Fruit fly (Drosophila melanogaster): ENCODE data around the gene PSMG1.

The PSMG1 gene

DNA sequence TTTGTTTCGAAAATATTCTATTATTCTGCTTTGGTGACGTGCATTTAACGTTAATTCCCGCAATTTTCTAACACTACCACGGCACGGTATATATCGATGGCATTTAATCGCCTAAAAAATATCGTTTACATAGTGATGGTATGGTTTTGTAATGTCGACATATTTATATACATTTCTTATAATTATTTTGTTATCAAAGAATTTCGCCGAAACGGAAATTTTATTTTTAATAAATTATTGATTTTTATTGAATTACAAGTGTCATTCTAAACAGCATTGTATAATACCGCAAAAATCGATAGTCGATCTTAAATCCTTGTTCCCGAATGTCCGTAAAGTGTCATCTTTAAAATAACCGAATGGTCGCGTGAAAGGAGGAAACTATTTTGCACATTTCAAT lies 30.3 kb upstream of the PSMG1 start, which contains the start of the genes Sec20 and dgrn (continued):
- TF ChIP-seq CG8944 (GFP tag; optimal IDR thresholded peaks at IDR 0.05) (no peak), Usf (GFP tag; optimal IDR thresholded peaks at IDR 0.05) (no peak), CG9817 (tag; optimal IDR thresholded peaks at IDR 0.05) (peak; percentile 66), Doc2 (GFP tag; IDR thresholded peaks at IDR 0.05) (no peak), E2f1 (GFP tag; IDR thresholded peaks at IDR 0.05) (peak; percentile 42), CG16863 (GFP tag; optimal IDR thresholded peaks at IDR 0.05) (no peak), zen2 (GFP tag; IDR thresholded peaks at IDR 0.05; ENCODE audit: partially characterized antibody) (peak; percentile 90), kni (GFP tag; optimal IDR thresholded peaks at IDR 0.05) (no peak), cg (GFP tag; optimal IDR thresholded peaks at IDR 0.05) (no peak), bsh (GFP tag; optimal IDR thresholded peaks at IDR 0.05) (peak in 1 of 2 experiments; percentile 61), CHES-1-like (GFP tag; optimal IDR thresholded peaks at IDR 0.05) (peak; percentile 48), CG2678 (tag; optimal IDR thresholded peaks at IDR 0.05) (no peak), CG3995 (GFP tag; optimal IDR thresholded peaks at IDR 0.05) (peak; percentile 61), Stat92E (GFP tag; optimal IDR thresholded peaks at IDR 0.05) (peak in 1 of 3 experiments; percentile 69), pzg (GFP tag; optimal IDR thresholded peaks at IDR 0.05) (peak; percentile 77), dmrt11E (tag; optimal IDR thresholded peaks at IDR 0.05) (peak; percentile 75), Side (GFP tag; optimal IDR thresholded peaks at IDR 0.05) (no peak), Abd-B (GFP tag; optimal IDR thresholded peaks at IDR 0.05) (peak; percentile 60), CG12219 (GFP tag; optimal IDR thresholded peaks at IDR 0.05) (no peak), CG1603 (tag; optimal IDR thresholded peaks at IDR 0.05) (peak; percentile 41), Hand (GFP tag; optimal IDR thresholded peaks at IDR 0.05) (no peak), sima (GFP tag; optimal IDR thresholded peaks at IDR 0.05) (no peak), CG1529 (GFP tag; optimal IDR thresholded peaks at IDR 0.05) (no peak), cad (GFP tag; optimal IDR thresholded peaks at IDR 0.05) (no peak), Rfx (GFP tag; IDR thresholded peaks at IDR 0.05) (peak; percentile 78), al (GFP tag; IDR thresholded peaks at IDR 0.05) (peak; percentile 47; the same call in 1 of the 2 replicates), CG14965 (GFP tag; optimal IDR thresholded peaks at IDR 0.05; ENCODE audit: borderline replicate concordance) (no peak), CG10959 (GFP tag; IDR thresholded peaks at IDR 0.05) (peak; percentile 28; the same call in 1 of the 2 replicates), CG11504 (tag; optimal IDR thresholded peaks at IDR 0.05) (no peak), Ravus (GFP tag; IDR thresholded peaks at IDR 0.05) (no peak), sob (GFP tag; IDR thresholded peaks at IDR 0.05) (peak; percentile 74), CG4424 (GFP tag; optimal IDR thresholded peaks at IDR 0.05) (peak; percentile 74), sens (GFP tag) (peak; percentile 86), Med (GFP tag) (peak; percentile 79), dati (GFP tag; IDR thresholded peaks at IDR 0.05) (no peak), btn (GFP tag; optimal IDR thresholded peaks at IDR 0.05) (no peak), CG10431 (GFP tag; optimal IDR thresholded peaks at IDR 0.05) (no peak), sug (tag; optimal IDR thresholded peaks at IDR 0.05) (peak; percentile 79), salm (tag; optimal IDR thresholded peaks at IDR 0.05) (no peak), repo (GFP tag; optimal IDR thresholded peaks at IDR 0.05) (no peak), hb (GFP tag; IDR thresholded peaks at IDR 0.05; ENCODE audit: partially characterized antibody) (peak; percentile 94), fd102C (GFP tag; optimal IDR thresholded peaks at IDR 0.05) (peak; percentile 15), dm (GFP tag; optimal IDR thresholded peaks at IDR 0.05) (peak; percentile 48), CG10543 (GFP tag; optimal IDR thresholded peaks at IDR 0.05) (peak; percentile 53), dmrt99B (tag; optimal IDR thresholded peaks at IDR 0.05) (no peak), Rx (GFP tag; IDR thresholded peaks at IDR 0.05) (0 out of 2 replicates have a peak, but pooled peaks have one; percentile 25), p53 (GFP tag; optimal IDR thresholded peaks at IDR 0.05) (no peak), MTF-1 (GFP tag; optimal IDR thresholded peaks at IDR 0.05; ENCODE audit: borderline replicate concordance) (no peak), CG34224 (GFP tag; IDR thresholded peaks at IDR 0.05; ENCODE audit: partially characterized antibody) (peak; percentile 90), CG32767 (GFP tag; IDR thresholded peaks at IDR 0.05) (peak; percentile 55; the same call in 1 of the 2 replicates)

Data from whole organism, embryonic.